Worm (Caenorhabditis elegans) whole organism, young adult: ENCODE measurements around the gene clec-37.

Experiments
- bed-2 ChIP-seq: fragments of 200-800 bp; sonication (Bioruptor generic); IDR thresholded peaks from 2 replicates; pipeline ENCODE4 v1.3.6; 2022; ENCODE audit warnings: missing genetic modification reagents, missing genetic modification characterization, missing compliant biosample characterization
- unc-130 ChIP-seq: sonication (generic microtip); optimal IDR thresholded peaks from 2 replicates; lab custom pipeline; 2016; ENCODE audit warnings: missing genetic modification reagents, missing genetic modification characterization, missing compliant biosample characterization

DNA sequence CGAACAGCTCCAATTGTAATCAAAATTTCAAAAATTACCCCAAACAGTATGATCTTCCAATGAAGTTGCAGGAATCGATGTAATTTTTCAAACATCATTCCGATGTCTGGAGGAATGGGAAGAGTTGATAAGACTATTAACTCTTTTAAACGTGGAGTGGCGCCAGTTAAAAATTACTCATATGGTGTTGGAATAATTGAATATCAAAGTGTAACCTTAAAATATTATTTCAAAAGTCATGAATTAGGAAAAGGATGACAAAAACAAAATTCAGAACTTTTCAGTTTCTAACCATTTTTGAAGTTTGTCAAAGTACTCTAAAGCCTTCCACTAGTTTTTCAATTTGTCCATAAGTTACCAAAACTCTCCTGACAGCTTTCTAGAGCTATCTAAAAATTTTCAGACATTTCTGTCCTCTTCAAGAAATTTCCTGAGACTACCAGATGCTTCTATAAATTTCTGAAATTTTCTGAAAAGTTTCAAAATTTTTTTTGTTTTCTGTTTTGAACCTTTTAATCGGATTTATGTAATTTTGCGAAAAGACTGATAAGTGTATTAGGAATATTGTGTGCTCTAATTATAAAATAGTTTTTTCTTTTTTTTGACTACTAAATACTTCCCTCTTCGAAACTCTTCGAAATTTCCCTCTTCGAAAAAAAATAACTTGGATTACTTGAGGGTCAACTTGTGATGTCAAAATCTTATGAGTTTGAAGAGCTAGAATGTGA, 2.2 kb upstream of the clec-37 start, which contains the start of the genes clec-35 and clec-27:
- no peak for TF ChIP-seq unc-130 (GFP tag; lab: Kevin White, UChicago)
- TF ChIP-seq bed-2 (GFP tag; lab: Robert Waterston, UW) = no peak
